Fruit fly (Drosophila melanogaster) whole organism, pupa: ENCODE data around the gene Mob3.

Experiments
- CG10348 ChIP-seq: fragments of 200-800 bp; sonication (Bioruptor generic); IDR thresholded peaks from 2 replicates; pipeline ENCODE4 v1.3.6; 2022; ENCODE audit warnings: missing biosample characterization, missing genetic modification characterization
- CG12605 ChIP-seq: fragments of 200-800 bp; sonication (Bioruptor generic); IDR thresholded peaks from 2 replicates; pipeline ENCODE4 v1.3.6; 2022; ENCODE audit warnings: missing biosample characterization, missing genetic modification characterization
- CG13204 ChIP-seq: fragments of 200-800 bp; sonication (Bioruptor generic); optimal IDR thresholded peaks from 2 replicates; lab custom pipeline; 2018; ENCODE audit warnings: missing biosample characterization, mild to moderate bottlenecking, missing genetic modification characterization, moderate library complexity
- CG14655 ChIP-seq: fragments of 200-800 bp; sonication (Bioruptor generic); optimal IDR thresholded peaks from 3 replicates; lab custom pipeline; 2017; ENCODE audit warnings: mild to moderate bottlenecking, missing biosample characterization, missing genetic modification reagents, missing genetic modification characterization
- CG15710 ChIP-seq: fragments of 200-800 bp; sonication (Bioruptor generic); optimal IDR thresholded peaks from 2 replicates; lab custom pipeline; 2018; ENCODE audit warnings: missing biosample characterization, mild to moderate bottlenecking, missing genetic modification characterization, moderate library complexity
- CG17806 ChIP-seq: fragments of 200-800 bp; sonication (Bioruptor generic); optimal IDR thresholded peaks from 2 replicates; lab custom pipeline; 2018; ENCODE audit warnings: missing biosample characterization, mild to moderate bottlenecking, missing genetic modification characterization, moderate library complexity
- CG32121 ChIP-seq: fragments of 200-800 bp; sonication (Bioruptor generic); IDR thresholded peaks from 2 replicates; pipeline ENCODE4 v1.3.6; 2022; ENCODE audit warnings: missing biosample characterization, missing genetic modification characterization
- CG34367 ChIP-seq: fragments of 200-800 bp; sonication (Bioruptor generic); optimal IDR thresholded peaks from 2 replicates; lab custom pipeline; 2018; ENCODE audit warnings: missing biosample characterization, mild to moderate bottlenecking, missing genetic modification characterization
- CG4496 ChIP-seq: fragments of 200-800 bp; sonication (Bioruptor generic); IDR thresholded peaks from 3 replicates; pipeline ENCODE4 v1.3.6; 2022; ENCODE audit warnings: missing biosample characterization, missing genetic modification characterization
- CG8159 ChIP-seq: fragments of 200-800 bp; sonication (Bioruptor generic); optimal IDR thresholded peaks from 3 replicates; lab custom pipeline; 2018; ENCODE audit warnings: missing biosample characterization, mild to moderate bottlenecking, missing genetic modification characterization, moderate library complexity
- CG8301 ChIP-seq: fragments of 200-800 bp; sonication (Bioruptor generic); optimal IDR thresholded peaks from 2 replicates; lab custom pipeline; 2018; ENCODE audit warnings: missing biosample characterization, mild to moderate bottlenecking, missing genetic modification characterization
- CG9948 ChIP-seq: fragments of 200-800 bp; sonication (Bioruptor generic); optimal IDR thresholded peaks from 2 replicates; lab custom pipeline; 2018; ENCODE audit warnings: missing biosample characterization, mild to moderate bottlenecking, missing genetic modification characterization, moderate library complexity
- D1 ChIP-seq: fragments of 200-800 bp; sonication (Bioruptor generic); optimal IDR thresholded peaks from 2 replicates; lab custom pipeline; 2018; ENCODE audit warnings: missing biosample characterization, mild to moderate bottlenecking, missing genetic modification characterization, moderate library complexity
- EcR ChIP-seq: fragments of 200-800 bp; sonication (Bioruptor generic); optimal IDR thresholded peaks from 3 replicates; lab custom pipeline; 2019; ENCODE audit warnings: missing biosample characterization, missing genetic modification characterization, mild to moderate bottlenecking, moderate library complexity, missing genetic modification reagents
- Ets98B ChIP-seq: fragments of 200-800 bp; sonication (Bioruptor generic); IDR thresholded peaks from 2 replicates; pipeline ENCODE4 v1.3.6; 2022; ENCODE audit warnings: missing biosample characterization, missing genetic modification characterization
- Pif1A ChIP-seq: fragments of 200-800 bp; sonication (Bioruptor generic); optimal IDR thresholded peaks from 3 replicates; lab custom pipeline; 2016; ENCODE audit warnings: missing biosample characterization, missing genetic modification characterization
- Pif1B ChIP-seq: fragments of 200-800 bp; sonication (Bioruptor generic); optimal IDR thresholded peaks from 3 replicates; lab custom pipeline; 2016; ENCODE audit warnings: missing biosample characterization, missing genetic modification characterization
- Snoo ChIP-seq: fragments of 200-800 bp; sonication (Bioruptor generic); optimal IDR thresholded peaks from 3 replicates; lab custom pipeline; 2017; ENCODE audit warnings: missing biosample characterization, mild to moderate bottlenecking, missing genetic modification characterization, inconsistent platforms
- fd96Ca ChIP-seq: fragments of 200-800 bp; sonication (Bioruptor generic); IDR thresholded peaks from 3 replicates; pipeline ENCODE4 v1.3.6; 2022; ENCODE audit warnings: missing biosample characterization, missing genetic modification characterization
- gl ChIP-seq: fragments of 200-800 bp; sonication (Bioruptor generic); optimal IDR thresholded peaks from 2 replicates; lab custom pipeline; 2018; ENCODE audit warnings: missing biosample characterization, mild to moderate bottlenecking, missing genetic modification characterization
- rn ChIP-seq: fragments of 200-800 bp; sonication (Bioruptor generic); IDR thresholded peaks from 2 replicates; pipeline ENCODE4 v1.3.6; 2022; ENCODE audit warnings: missing biosample characterization, missing genetic modification characterization

The Mob3 gene

dm6 chr2L:10232827-10233226, 32.3 kb upstream of the Mob3 start:
- TF ChIP-seq CG17806 (no peak), CG8301 (tag; lab: Kevin White, UChicago) (no peak), CG32121 (no peak), Pif1A (GFP tag; lab: Kevin White, UChicago) (no peak), Snoo (tag; lab: Kevin White, UChicago) (no peak), gl (tag; lab: Kevin White, UChicago) (no peak), CG10348 (GFP tag; lab: Robert Waterston, UW) (no peak), CG8159 (tag; lab: Kevin White, UChicago) (no peak), D1 (tag; lab: Kevin White, UChicago) (no peak), fd96Ca (GFP tag; lab: Robert Waterston, UW) (no peak), rn (GFP tag; lab: Robert Waterston, UW) (no peak), CG9948 (tag; lab: Kevin White, UChicago) (no peak), EcR (no peak), CG14655 (GFP tag; lab: Kevin White, UChicago) (no peak), CG12605 (GFP tag; lab: Robert Waterston, UW) (no peak), Pif1B (GFP tag; lab: Kevin White, UChicago) (no peak), Ets98B (GFP tag; lab: Robert Waterston, UW) (no peak), CG13204 (GFP tag; lab: Kevin White, UChicago) (no peak), CG34367 (tag; lab: Kevin White, UChicago) (no peak)

DNA sequence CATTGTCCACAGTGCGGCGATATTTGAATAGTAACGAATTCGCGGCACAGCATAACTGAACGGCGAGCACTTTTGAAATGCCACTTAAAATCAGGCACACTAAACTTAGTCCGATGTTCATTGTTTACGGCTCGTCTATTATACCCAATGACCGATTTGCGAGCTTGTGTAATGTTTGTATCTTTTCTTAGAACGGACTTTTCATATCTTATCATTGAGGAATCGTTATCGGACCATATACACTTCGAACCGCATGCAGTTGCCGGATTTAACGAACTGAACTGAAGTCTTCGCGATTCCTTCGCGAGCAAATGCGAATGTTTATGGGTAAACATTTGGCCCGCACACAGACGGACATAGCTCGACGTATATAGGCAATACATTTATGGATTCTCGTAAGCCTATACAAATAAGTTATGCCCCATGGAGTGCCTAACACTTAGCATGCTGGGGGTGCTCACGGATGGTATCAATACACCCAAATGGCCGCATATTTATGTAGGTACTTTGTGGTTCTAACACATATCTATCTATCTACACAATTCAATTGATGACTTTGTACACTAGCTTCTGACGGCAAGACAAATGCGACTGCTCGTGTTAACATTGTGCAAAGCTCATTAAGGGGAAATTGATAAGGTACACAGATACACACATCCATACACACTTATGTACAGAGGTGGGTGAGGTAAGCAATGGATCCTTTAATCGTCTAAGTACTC, 27.2 kb upstream of the Mob3 start, which contains the start of gene mthl15:
Gene mthl15 (minus strand): TSS at position 593 of the 722 bp plus-strand sequence.
- TF ChIP-seq CG4496 (GFP tag; lab: Robert Waterston, UW) (no peak), CG34367 (tag; lab: Kevin White, UChicago) (no peak), CG32121 (no peak), Snoo (tag; lab: Kevin White, UChicago) (no peak), rn (GFP tag; lab: Robert Waterston, UW) (no peak), CG13204 (GFP tag; lab: Kevin White, UChicago) (no peak), CG8159 (tag; lab: Kevin White, UChicago) (no peak), CG9948 (tag; lab: Kevin White, UChicago) (no peak), CG10348 (GFP tag; lab: Robert Waterston, UW) (no peak), fd96Ca (GFP tag; lab: Robert Waterston, UW) (no peak), D1 (tag; lab: Kevin White, UChicago) (no peak), CG12605 (GFP tag; lab: Robert Waterston, UW) (no peak), Pif1B (GFP tag; lab: Kevin White, UChicago) (no peak), CG8301 (tag; lab: Kevin White, UChicago) (no peak), CG15710 (tag; lab: Kevin White, UChicago) (no peak), Pif1A (GFP tag; lab: Kevin White, UChicago) (no peak), CG14655 (GFP tag; lab: Kevin White, UChicago) (no peak)

- TF ChIP-seq CG9948 (tag; lab: Kevin White, UChicago), result peak; percentile 16
- no peak for TF ChIP-seq Pif1B (GFP tag; lab: Kevin White, UChicago)
- TF ChIP-seq, all 21 proteins: peak for 1
Observed at dm6 chr2L:10238726-10239652, 26.1 kb upstream of the Mob3 start, which contains the start of gene me31B. Gene me31B (plus strand): TSS chr2L:10239341.

dm6 chr2L:10246785-10247190, 18.3 kb upstream of the Mob3 start, which contains the start of gene chico:
Gene chico (minus strand): TSS chr2L:10247078.
- no peak for TF ChIP-seq CG13204 (GFP tag; lab: Kevin White, UChicago)
- TF ChIP-seq Ets98B (GFP tag; lab: Robert Waterston, UW), result no peak
- no peak for TF ChIP-seq Snoo (tag; lab: Kevin White, UChicago)
- TF ChIP-seq CG34367 (tag; lab: Kevin White, UChicago), result no peak
- no peak for TF ChIP-seq CG8159 (tag; lab: Kevin White, UChicago)
- TF ChIP-seq CG17806, result no peak
- TF ChIP-seq CG15710 (tag; lab: Kevin White, UChicago), result no peak
- TF ChIP-seq CG10348 (GFP tag; lab: Robert Waterston, UW), result no peak
- TF ChIP-seq, all 21 proteins: peak for 0

- TF ChIP-seq rn (GFP tag; lab: Robert Waterston, UW) (no peak), CG9948 (tag; lab: Kevin White, UChicago) (no peak), fd96Ca (GFP tag; lab: Robert Waterston, UW) (no peak), gl (tag; lab: Kevin White, UChicago) (no peak), CG8159 (tag; lab: Kevin White, UChicago) (no peak), CG12605 (GFP tag; lab: Robert Waterston, UW) (no peak), CG15710 (tag; lab: Kevin White, UChicago) (no peak), CG13204 (GFP tag; lab: Kevin White, UChicago) (no peak), CG10348 (GFP tag; lab: Robert Waterston, UW) (no peak), CG8301 (tag; lab: Kevin White, UChicago) (no peak), Pif1B (GFP tag; lab: Kevin White, UChicago) (no peak), Ets98B (GFP tag; lab: Robert Waterston, UW) (no peak), CG34367 (tag; lab: Kevin White, UChicago) (no peak), CG17806 (no peak), EcR (no peak), D1 (tag; lab: Kevin White, UChicago) (no peak), CG32121 (no peak)
Observed at dm6 chr2L:10249655-10250202, 15.4 kb upstream of the Mob3 start.
